Fruit fly (Drosophila melanogaster) whole organism, embryonic: ENCODE measurements around the gene meep.

Source experiments
- Adf1 ChIP-seq: fragments of 200-800 bp; sonication (Bioruptor generic); IDR thresholded peaks from 2 replicates; pipeline ENCODE4 v1.3.6; 2022; ENCODE audit warnings: missing biosample characterization, missing genetic modification characterization
- Atf6 ChIP-seq: fragments of 200-800 bp; sonication (Bioruptor generic); IDR thresholded peaks from 2 replicates; pipeline ENCODE4 v1.3.6; 2022; ENCODE audit warnings: missing biosample characterization, missing genetic modification characterization
- B-H2 ChIP-seq: fragments of 200-800 bp; sonication (Bioruptor generic); optimal IDR thresholded peaks from 2 replicates; lab custom pipeline; 2018; ENCODE audit warnings: missing biosample characterization, mild to moderate bottlenecking, missing genetic modification characterization
- CG10209 ChIP-seq: fragments of 200-800 bp; sonication (Bioruptor generic); optimal IDR thresholded peaks from 3 replicates; lab custom pipeline; 2017; ENCODE audit warnings: missing biosample characterization, mild to moderate bottlenecking, missing genetic modification characterization, missing genetic modification reagents
- CG10274 ChIP-seq: fragments of 200-800 bp; sonication (Bioruptor generic); optimal IDR thresholded peaks from 3 replicates; lab custom pipeline; 2017; ENCODE audit warnings: missing biosample characterization, mild to moderate bottlenecking, missing genetic modification characterization
- CG10462 ChIP-seq: fragments of 200-800 bp; sonication (Bioruptor generic); optimal IDR thresholded peaks from 2 replicates; lab custom pipeline; 2016; ENCODE audit warnings: missing biosample characterization, missing genetic modification characterization
- CG11504 ChIP-seq: fragments of 200-800 bp; sonication (Bioruptor generic); optimal IDR thresholded peaks from 3 replicates; lab custom pipeline; 2019; ENCODE audit warnings: missing biosample characterization, mild to moderate bottlenecking, missing genetic modification characterization, moderate library complexity
- CG13424 ChIP-seq: fragments of 200-800 bp; sonication (Bioruptor generic); optimal IDR thresholded peaks from 2 replicates; lab custom pipeline; 2019; ENCODE audit warnings: missing biosample characterization, mild to moderate bottlenecking, missing genetic modification characterization, moderate library complexity
- CG14014 ChIP-seq: fragments of 200-800 bp; sonication (Bioruptor generic); IDR thresholded peaks from 2 replicates; pipeline ENCODE4 v1.3.6; 2022; ENCODE audit warnings: missing biosample characterization, missing genetic modification characterization
- CG16815 ChIP-seq: fragments of 200-800 bp; sonication (Bioruptor generic); optimal IDR thresholded peaks from 3 replicates; lab custom pipeline; 2017; ENCODE audit warnings: missing biosample characterization, mild to moderate bottlenecking, missing genetic modification characterization
- CG17359 ChIP-seq: fragments of 200-800 bp; sonication (Bioruptor generic); optimal IDR thresholded peaks from 3 replicates; lab custom pipeline; 2018; ENCODE audit warnings: missing biosample characterization, mild to moderate bottlenecking, missing genetic modification characterization, moderate library complexity
- CG31441 ChIP-seq: fragments of 200-800 bp; sonication (Bioruptor generic); IDR thresholded peaks from 2 replicates; pipeline ENCODE4 v1.3.6; 2022; ENCODE audit warnings: missing biosample characterization, missing genetic modification characterization
- CG3281 ChIP-seq: fragments of 200-800 bp; sonication (Bioruptor generic); optimal IDR thresholded peaks from 3 replicates; lab custom pipeline; 2017; ENCODE audit warnings: missing biosample characterization, mild to moderate bottlenecking, missing genetic modification characterization
- CG6689 ChIP-seq: fragments of 200-800 bp; sonication (Bioruptor generic); IDR thresholded peaks from 2 replicates; pipeline ENCODE4 v1.3.6; 2022; ENCODE audit warnings: missing biosample characterization, missing genetic modification characterization
- CG7556 ChIP-seq: fragments of 200-800 bp; sonication (Bioruptor generic); optimal IDR thresholded peaks from 2 replicates; lab custom pipeline; 2017; ENCODE audit warnings: missing biosample characterization, mild to moderate bottlenecking, missing genetic modification characterization
- CG8924 ChIP-seq: fragments of 200-800 bp; optimal IDR thresholded peaks from 3 replicates; lab custom pipeline; 2019; ENCODE audit warnings: missing biosample characterization, mild to moderate bottlenecking, missing genetic modification characterization, moderate library complexity
- CG9727 ChIP-seq: fragments of 200-800 bp; sonication (Bioruptor generic); optimal IDR thresholded peaks from 3 replicates; lab custom pipeline; 2017; ENCODE audit warnings: missing biosample characterization, mild to moderate bottlenecking, missing genetic modification characterization
- CoRest ChIP-seq: fragments of 200-800 bp; sonication (Bioruptor generic); optimal IDR thresholded peaks from 3 replicates; lab custom pipeline; 2018; ENCODE audit warnings: missing biosample characterization, mild to moderate bottlenecking, missing genetic modification characterization, moderate library complexity
- Dad ChIP-seq: fragments of 200-800 bp; sonication (Bioruptor generic); optimal IDR thresholded peaks from 3 replicates; lab custom pipeline; 2016; ENCODE audit warnings: missing biosample characterization, missing genetic modification characterization
- Eip74EF ChIP-seq, 2 experiments: fragments of 200-800 bp in 1 of 2; fragments of >200 bp in 1 of 2; sonication (Bioruptor generic) in 1 of 2; optimal IDR thresholded peaks; 2 replicates each; lab custom pipeline; 2017 to 2019; ENCODE audit warnings: missing biosample characterization in 2 of 2, missing genetic modification characterization in 2 of 2, mild to moderate bottlenecking in 1 of 2, moderate library complexity in 1 of 2
- Ets65A ChIP-seq: fragments of 200-800 bp; sonication (Bioruptor generic); peaks from one replicate; lab custom pipeline; 2016; ENCODE audit warnings: missing biosample characterization, missing genetic modification characterization
- HHEX ChIP-seq: fragments of 200-800 bp; sonication (Bioruptor generic); optimal IDR thresholded peaks from 3 replicates; lab custom pipeline; 2017; ENCODE audit warnings: missing biosample characterization, mild to moderate bottlenecking, missing genetic modification characterization, missing genetic modification reagents
- HLH4C ChIP-seq: fragments of 200-800 bp; sonication (Bioruptor generic); IDR thresholded peaks from 3 replicates; pipeline ENCODE4 v1.3.6; 2022; ENCODE audit warnings: missing biosample characterization, missing genetic modification characterization; ENCODE audit not compliant: partially characterized antibody
- Hand ChIP-seq: fragments of 200-800 bp; sonication (Bioruptor generic); optimal IDR thresholded peaks from 2 replicates; lab custom pipeline; 2017; ENCODE audit warnings: mild to moderate bottlenecking, missing biosample characterization, missing genetic modification reagents, missing genetic modification characterization
- Hr51 ChIP-seq, 2 experiments: fragments of 200-800 bp; sonication (Bioruptor generic); optimal IDR thresholded peaks; 2 replicates in 1 of 2; 3 replicates in 1 of 2; lab custom pipeline; 2016 to 2018; ENCODE audit warnings: missing biosample characterization in 2 of 2, missing genetic modification characterization in 2 of 2, mild to moderate bottlenecking in 1 of 2, moderate library complexity in 1 of 2
- Mad ChIP-seq: fragments of 200-800 bp; sonication (Bioruptor generic); optimal IDR thresholded peaks from 2 replicates; lab custom pipeline; 2016; ENCODE audit warnings: missing biosample characterization, missing genetic modification characterization
- NC2β ChIP-seq: fragments of 200-800 bp; sonication (Bioruptor generic); optimal IDR thresholded peaks from 2 replicates; lab custom pipeline; 2016; ENCODE audit warnings: missing biosample characterization, missing genetic modification characterization
- Sin3A ChIP-seq: fragments of >200 bp; optimal IDR thresholded peaks from 2 replicates; lab custom pipeline; 2018
- croc ChIP-seq: fragments of 200-800 bp; sonication (Bioruptor generic); conservative IDR thresholded peaks from 3 replicates; pipeline ENCODE4 v1.3.6; 2022; ENCODE audit warnings: missing biosample characterization, missing genetic modification characterization
- crol ChIP-seq: fragments of 200-800 bp; sonication (Bioruptor generic); IDR thresholded peaks from 2 replicates; pipeline ENCODE4 v1.3.6; 2022; ENCODE audit warnings: missing biosample characterization, missing genetic modification characterization
- dati ChIP-seq: fragments of 200-800 bp; sonication (Bioruptor generic); IDR thresholded peaks from 2 replicates; pipeline ENCODE4 v1.3.6; 2022; ENCODE audit warnings: missing biosample characterization, missing genetic modification characterization
- disco-r ChIP-seq: fragments of 200-800 bp; sonication (Bioruptor generic); optimal IDR thresholded peaks from 2 replicates; lab custom pipeline; 2016; ENCODE audit warnings: missing biosample characterization, missing genetic modification characterization
- en ChIP-seq: fragments of 200-800 bp; sonication (Bioruptor generic); optimal IDR thresholded peaks from 2 replicates; lab custom pipeline; 2016; ENCODE audit warnings: missing biosample characterization, missing genetic modification characterization
- gce ChIP-seq: fragments of 200-800 bp; sonication (Bioruptor generic); IDR thresholded peaks from 3 replicates; pipeline ENCODE4 v1.3.6; 2022; ENCODE audit warnings: missing biosample characterization, missing genetic modification characterization
- gem ChIP-seq: fragments of 200-800 bp; sonication (Bioruptor generic); optimal IDR thresholded peaks from 2 replicates; lab custom pipeline; 2019; ENCODE audit warnings: missing biosample characterization, mild to moderate bottlenecking, missing genetic modification characterization, moderate library complexity
- hb ChIP-seq: fragments of 200-800 bp; sonication (Bioruptor generic); IDR thresholded peaks from 3 replicates; pipeline ENCODE4 v1.3.6; 2022; ENCODE audit warnings: missing biosample characterization, missing genetic modification characterization; ENCODE audit not compliant: partially characterized antibody
- jumu ChIP-seq: fragments of 200-800 bp; sonication (Bioruptor generic); optimal IDR thresholded peaks from 3 replicates; lab custom pipeline; 2016; ENCODE audit warnings: missing biosample characterization, missing genetic modification characterization
- lmd ChIP-seq: fragments of 200-800 bp; sonication (Bioruptor generic); IDR thresholded peaks from 2 replicates; pipeline ENCODE4 v1.3.6; 2022; ENCODE audit warnings: missing biosample characterization, missing genetic modification characterization
- maf-S ChIP-seq: fragments of 200-800 bp; sonication (Bioruptor generic); optimal IDR thresholded peaks from 2 replicates; lab custom pipeline; 2016; ENCODE audit warnings: missing biosample characterization, missing genetic modification characterization
- nau ChIP-seq: fragments of 200-800 bp; sonication (Bioruptor generic); optimal IDR thresholded peaks from 3 replicates; lab custom pipeline; 2017; ENCODE audit warnings: missing biosample characterization, mild to moderate bottlenecking, missing genetic modification characterization, missing genetic modification reagents
- pb ChIP-seq: fragments of 200-800 bp; sonication (Bioruptor generic); optimal IDR thresholded peaks from 3 replicates; lab custom pipeline; 2016; ENCODE audit warnings: missing biosample characterization, missing genetic modification characterization
- peb ChIP-seq: fragments of 200-800 bp; sonication (Bioruptor generic); IDR thresholded peaks from 2 replicates; pipeline ENCODE4 v1.3.6; 2022; ENCODE audit warnings: missing biosample characterization, missing genetic modification characterization
- row ChIP-seq: fragments of 200-800 bp; sonication (Bioruptor generic); IDR thresholded peaks from 3 replicates; pipeline ENCODE4 v1.3.6; 2022; ENCODE audit warnings: missing biosample characterization, missing genetic modification characterization
- scrt ChIP-seq: fragments of 200-800 bp; sonication (Bioruptor generic); optimal IDR thresholded peaks from 2 replicates; lab custom pipeline; 2018; ENCODE audit warnings: missing biosample characterization, mild to moderate bottlenecking, missing genetic modification characterization, moderate library complexity
- sd ChIP-seq: fragments of 200-800 bp; sonication (Bioruptor generic); optimal IDR thresholded peaks from 3 replicates; lab custom pipeline; 2018; ENCODE audit warnings: missing biosample characterization, mild to moderate bottlenecking, missing genetic modification characterization, moderate library complexity
- unc-4 ChIP-seq: fragments of 200-800 bp; sonication (Bioruptor generic); IDR thresholded peaks from 2 replicates; pipeline ENCODE4 v1.3.6; 2022; ENCODE audit warnings: missing biosample characterization, missing genetic modification characterization; ENCODE audit not compliant: partially characterized antibody
- wek ChIP-seq: fragments of 200-800 bp; sonication (Bioruptor generic); optimal IDR thresholded peaks from 3 replicates; lab custom pipeline; 2018; ENCODE audit warnings: missing biosample characterization, mild to moderate bottlenecking, missing genetic modification characterization, moderate library complexity
- zfh2 ChIP-seq: fragments of 200-800 bp; sonication (Bioruptor generic); optimal IDR thresholded peaks from 2 replicates; lab custom pipeline; 2016; ENCODE audit warnings: missing biosample characterization, missing genetic modification characterization

meep gene

dm6 chr3L:1204674-1205547 is 2.1 kb upstream of the meep start, which contains the start of gene CG9119 (continued):
- TF ChIP-seq CG8924 (tag; lab: Kevin White, UChicago) = peak; percentile 68
- 0 out of 2 replicates have a peak, but pooled peaks have one; percentile 13 for TF ChIP-seq peb (GFP tag; lab: Robert Waterston, UW)
- no peak for TF ChIP-seq Sin3A (lab: Kevin White, UChicago)
- no peak for TF ChIP-seq unc-4 (GFP tag; lab: Robert Waterston, UW)
- peak; percentile 73 for TF ChIP-seq CoRest (tag; lab: Kevin White, UChicago)
- TF ChIP-seq maf-S (GFP tag; lab: Kevin White, UChicago) = no peak
- TF ChIP-seq Dad (GFP tag; lab: Kevin White, UChicago) = peak; percentile 22
- TF ChIP-seq crol (GFP tag; lab: Robert Waterston, UW) = peak; percentile 72
- peak; percentile 78 for TF ChIP-seq CG7556 (GFP tag; lab: Kevin White, UChicago)
- peak; percentile 37 to 67 for TF ChIP-seq Hr51 (GFP tag; optimal IDR thresholded peaks at IDR 0.05; lab: Kevin White, UChicago)
- TF ChIP-seq Mad (GFP tag; lab: Kevin White, UChicago) = peak; percentile 30
- peak; percentile 27 for TF ChIP-seq sd
- no peak for TF ChIP-seq HLH4C (GFP tag; lab: Robert Waterston, UW)
- peak; percentile 75 for TF ChIP-seq CG11504
- peak; percentile 75 for TF ChIP-seq Hand (GFP tag; lab: Kevin White, UChicago)
- TF ChIP-seq Atf6 = peak; percentile 74
- peak; percentile 55; the same call in 1 of the 2 replicates for TF ChIP-seq CG14014
- peak; percentile 75 for TF ChIP-seq HHEX
- TF ChIP-seq croc (GFP tag; lab: Robert Waterston, UW) = no peak; the same call in 2 of the 3 replicates
- TF ChIP-seq CG10274 (GFP tag; lab: Kevin White, UChicago) = peak; percentile 55
- TF ChIP-seq CG6689 = peak; percentile 53
- peak; percentile 65 for TF ChIP-seq CG13424
- TF ChIP-seq wek (GFP tag; lab: Kevin White, UChicago) = peak; percentile 7
- TF ChIP-seq hb = no peak
- peak; percentile 61; the same call in 1 of the 2 replicates for TF ChIP-seq CG31441 (GFP tag; lab: Robert Waterston, UW)
- TF ChIP-seq disco-r (GFP tag; lab: Kevin White, UChicago) = peak; percentile 10
- peak; percentile 95 for TF ChIP-seq Ets65A (GFP tag; lab: Kevin White, UChicago)
- TF ChIP-seq lmd (GFP tag; lab: Robert Waterston, UW) = peak; percentile 70
- no peak for TF ChIP-seq gce (GFP tag; lab: Robert Waterston, UW)
- TF ChIP-seq row = peak; percentile 89
- TF ChIP-seq gem = peak; percentile 74
- peak; percentile 53 for TF ChIP-seq scrt (GFP tag; lab: Kevin White, UChicago)
- peak; percentile 69 for TF ChIP-seq CG9727 (GFP tag; lab: Kevin White, UChicago)
- peak; percentile 48 for TF ChIP-seq CG17359 (tag; lab: Kevin White, UChicago)
- no peak for TF ChIP-seq CG10462
- TF ChIP-seq CG10209 (GFP tag; lab: Kevin White, UChicago) = peak; percentile 74
- peak; percentile 50 for TF ChIP-seq jumu
- peak in 1 of 2 experiments; percentile 45 for TF ChIP-seq Eip74EF (GFP tag; optimal IDR thresholded peaks at IDR 0.05; lab: Kevin White, UChicago)
- 0 out of 2 replicates have a peak, but pooled peaks have one; percentile 7 for TF ChIP-seq Adf1 (GFP tag; lab: Robert Waterston, UW)
- peak; percentile 19 for TF ChIP-seq B-H2 (GFP tag; lab: Kevin White, UChicago)
- peak; percentile 51 for TF ChIP-seq nau (GFP tag; lab: Kevin White, UChicago)
- TF ChIP-seq zfh2 = peak; percentile 66
- TF ChIP-seq NC2β = peak; percentile 27
- no peak for TF ChIP-seq dati (GFP tag; lab: Robert Waterston, UW)
- peak; percentile 52 for TF ChIP-seq CG16815 (GFP tag; lab: Kevin White, UChicago)
- peak; percentile 81 for TF ChIP-seq CG3281 (GFP tag; lab: Kevin White, UChicago)
- TF ChIP-seq pb = peak; percentile 67
- no peak for TF ChIP-seq en (GFP tag; lab: Kevin White, UChicago)
